Fruit fly (Drosophila melanogaster): ENCODE measurements around the gene Cox11.
A peak's percentile ranks its signal among the peaks of the same experiment; 100 is the strongest.

Cox11 gene

DNA sequence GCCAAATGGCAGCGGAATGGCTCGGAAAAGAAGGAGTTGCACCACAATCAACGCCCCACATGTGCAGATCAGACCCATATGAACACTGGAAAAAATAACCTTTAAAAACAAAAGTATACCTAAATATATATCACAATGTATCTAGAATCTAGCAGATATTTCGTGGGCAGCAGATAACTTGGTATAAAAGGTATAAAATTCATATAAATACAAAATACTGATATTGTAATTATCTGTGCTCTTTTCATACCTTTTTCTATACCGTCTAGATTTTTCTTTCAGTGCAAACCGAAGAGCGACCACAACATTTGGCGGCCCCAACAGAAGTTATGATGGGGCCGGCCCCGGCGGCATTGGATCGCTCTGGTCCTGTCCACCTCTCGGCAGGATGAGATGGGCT, 25.4 kb upstream of the Cox11 start (continued):
- TF ChIP-seq Sox102F (GFP tag; optimal IDR thresholded peaks at IDR 0.05) (peak; percentile 68), fkh (GFP tag; optimal IDR thresholded peaks at IDR 0.05) (no peak), Lpt (GFP tag; optimal IDR thresholded peaks at IDR 0.05) (no peak), Eip93F (GFP tag; optimal IDR thresholded peaks at IDR 0.05) (peak; percentile 35), Eip78C (GFP tag) (peak; percentile 87), CG8319 (GFP tag; optimal IDR thresholded peaks at IDR 0.05) (peak; percentile 1), CG32006 (GFP tag; optimal IDR thresholded peaks at IDR 0.05) (peak; percentile 53), Hr39 (GFP tag; optimal IDR thresholded peaks at IDR 0.05) (peak; percentile 41), achi (GFP tag; optimal IDR thresholded peaks at IDR 0.05) (peak; percentile 57), CG1621 (tag; optimal IDR thresholded peaks at IDR 0.05) (peak; percentile 39), CG16779 (tag; optimal IDR thresholded peaks at IDR 0.05) (peak; percentile 12), Ets96B (tag; optimal IDR thresholded peaks at IDR 0.05) (peak; percentile 75), Hr4 (GFP tag; optimal IDR thresholded peaks at IDR 0.05) (peak; percentile 24), pdm3 (GFP tag; optimal IDR thresholded peaks at IDR 0.05) (peak; percentile 54), Sox14 (GFP tag; optimal IDR thresholded peaks at IDR 0.05) (peak; percentile 52), CG11762 (GFP tag; optimal IDR thresholded peaks at IDR 0.05; ENCODE audit: insufficient read depth) (no peak), CG6808 (GFP tag; optimal IDR thresholded peaks at IDR 0.05) (peak; percentile 70), CG34406 (GFP tag; optimal IDR thresholded peaks at IDR 0.05) (peak; percentile 65), Smox (GFP tag; optimal IDR thresholded peaks at IDR 0.05) (peak; percentile 75), CG6854 (GFP tag; optimal IDR thresholded peaks at IDR 0.05) (peak; percentile 47), spab (GFP tag; optimal IDR thresholded peaks at IDR 0.05) (peak; percentile 44), Eip75B (GFP tag; optimal IDR thresholded peaks at IDR 0.05) (peak; percentile 75), net (GFP tag; optimal IDR thresholded peaks at IDR 0.05) (peak; percentile 44), CG4318 (GFP tag; optimal IDR thresholded peaks at IDR 0.05) (no peak), CG6276 (GFP tag; optimal IDR thresholded peaks at IDR 0.05) (no peak), Gug (GFP tag; IDR thresholded peaks at IDR 0.05) (no peak), svp (GFP tag) (peak; percentile 87), CG10631 (GFP tag; optimal IDR thresholded peaks at IDR 0.05) (peak; percentile 57), Sox15 (GFP tag; optimal IDR thresholded peaks at IDR 0.05) (peak; percentile 14), CG3032 (tag; optimal IDR thresholded peaks at IDR 0.05) (peak; percentile 69), CG15336 (GFP tag; IDR thresholded peaks at IDR 0.05) (no peak), CG11294 (GFP tag; IDR thresholded peaks at IDR 0.05) (no peak), Met (GFP tag; optimal IDR thresholded peaks at IDR 0.05) (peak; percentile 82), Hr38 (GFP tag; optimal IDR thresholded peaks at IDR 0.05) (no peak), CG6163 (GFP tag; IDR thresholded peaks at IDR 0.05) (no peak), acj6 (GFP tag; optimal IDR thresholded peaks at IDR 0.05) (peak; percentile 58), CG10669 (GFP tag; optimal IDR thresholded peaks at IDR 0.05) (peak; percentile 46), ss (GFP tag; optimal IDR thresholded peaks at IDR 0.05) (peak; percentile 44 to 50), CG3919 (GFP tag; optimal IDR thresholded peaks at IDR 0.05) (peak; percentile 68), Ets21C (GFP tag; optimal IDR thresholded peaks at IDR 0.05) (peak; percentile 45), CG9139 (GFP tag; optimal IDR thresholded peaks at IDR 0.05) (peak; percentile 43), fd59A (GFP tag; optimal IDR thresholded peaks at IDR 0.05) (peak; percentile 55)

DNA sequence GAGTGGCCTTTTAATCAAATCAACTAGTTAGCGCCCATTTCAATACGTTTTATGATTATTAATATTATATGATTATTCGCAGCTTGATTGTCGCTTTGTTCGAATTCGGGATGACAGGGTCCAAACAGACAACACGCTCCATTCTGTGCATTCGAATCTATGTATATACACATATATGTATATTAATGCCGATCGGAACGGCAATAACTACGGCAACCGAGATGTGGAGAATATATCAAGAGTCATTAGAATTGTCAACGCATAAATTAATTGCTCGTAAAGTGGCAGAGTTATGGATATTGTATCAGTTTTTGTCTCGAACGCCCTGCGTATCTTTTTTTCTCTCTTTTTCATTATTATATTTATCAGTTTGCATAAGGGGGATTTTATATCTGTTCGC, 23.9 kb upstream of the Cox11 start:
- TF ChIP-seq CG6808 (GFP tag; optimal IDR thresholded peaks at IDR 0.05) (no peak), eg (GFP tag; IDR thresholded peaks at IDR 0.05) (no peak), fd85E (GFP tag; optimal IDR thresholded peaks at IDR 0.05) (no peak), CG34406 (GFP tag; optimal IDR thresholded peaks at IDR 0.05) (no peak)
